Worm (Caenorhabditis elegans) whole organism, L4 larva: ENCODE measurements around the gene ric-4.

ENCODE experiments used
- D1046.2 ChIP-seq: fragments of 200-800 bp; sonication (Bioruptor generic); IDR thresholded peaks from 2 replicates; pipeline ENCODE4 v1.3.6; 2022; ENCODE audit warnings: missing genetic modification characterization, missing compliant biosample characterization
- F37D6.2 ChIP-seq: sonication (generic microtip); optimal IDR thresholded peaks from 2 replicates; lab custom pipeline; 2016; ENCODE audit warnings: mild to moderate bottlenecking, missing genetic modification characterization, missing compliant biosample characterization
- F49E8.2 ChIP-seq: sonication (generic microtip); optimal IDR thresholded peaks from 2 replicates; lab custom pipeline; 2016; ENCODE audit warnings: missing compliant biosample characterization, mild to moderate bottlenecking, missing genetic modification characterization, borderline replicate concordance
- T26A8.4 ChIP-seq: fragments of 200-800 bp; sonication (Bioruptor generic); IDR thresholded peaks from 2 replicates; pipeline ENCODE4 v1.3.6; 2022; ENCODE audit warnings: missing genetic modification characterization, missing compliant biosample characterization
- Y48G9A.11 ChIP-seq: fragments of 200-800 bp; sonication (Bioruptor generic); IDR thresholded peaks from 2 replicates; pipeline ENCODE4 v1.3.6; 2022; ENCODE audit warnings: missing genetic modification reagents, missing genetic modification characterization, missing compliant biosample characterization
- ZK546.5 ChIP-seq, 2 experiments: sonication (generic microtip); optimal IDR thresholded peaks; 2 replicates each; lab custom pipeline; 2017; ENCODE audit warnings: missing biosample characterization in 2 of 2, missing genetic modification characterization in 2 of 2
- ama-1 ChIP-seq: fragments of 150-350 bp; optimal IDR thresholded peaks from 2 replicates; lab custom pipeline; 2014; ENCODE audit warnings: inconsistent platforms, mixed read lengths
- ceh-20 ChIP-seq: fragments of 200-800 bp; sonication (Bioruptor generic); IDR thresholded peaks from 2 replicates; pipeline ENCODE4 v1.3.6; 2022; ENCODE audit warnings: missing genetic modification reagents, missing genetic modification characterization, missing compliant biosample characterization
- ceh-32 ChIP-seq: sonication (generic microtip); optimal IDR thresholded peaks from 2 replicates; lab custom pipeline; 2016; ENCODE audit warnings: mild to moderate bottlenecking, missing genetic modification characterization, missing compliant biosample characterization; ENCODE audit not compliant: poor library complexity
- daf-16 ChIP-seq, 3 experiments: sonication (generic microtip); optimal IDR thresholded peaks; 2 replicates each; lab custom pipeline; 2016 to 2017; ENCODE audit warnings: missing genetic modification characterization in 3 of 3, missing genetic modification reagents in 3 of 3, mild to moderate bottlenecking in 2 of 3, missing compliant biosample characterization in 2 of 3, missing biosample characterization in 1 of 3, moderate library complexity in 1 of 3
- daf-19 ChIP-seq: fragments of 200-800 bp; sonication (Bioruptor generic); conservative IDR thresholded peaks from 2 replicates; pipeline ENCODE4 v1.3.6; 2022; ENCODE audit warnings: missing genetic modification characterization, missing compliant biosample characterization
- duxl-1 ChIP-seq: sonication (generic microtip); optimal IDR thresholded peaks from 2 replicates; lab custom pipeline; 2016; ENCODE audit warnings: mild to moderate bottlenecking, missing genetic modification characterization, moderate library complexity, missing compliant biosample characterization; ENCODE audit not compliant: poor library complexity
- dve-1 ChIP-seq: sonication (generic microtip); optimal IDR thresholded peaks from 2 replicates; lab custom pipeline; 2017; ENCODE audit warnings: antibody characterized with exemption, mild to moderate bottlenecking, missing genetic modification characterization, missing compliant biosample characterization; ENCODE audit not compliant: insufficient read depth
- gei-8 ChIP-seq: fragments of 200-800 bp; sonication (Bioruptor generic); optimal IDR thresholded peaks from 2 replicates; lab custom pipeline; 2018; ENCODE audit warnings: mild to moderate bottlenecking, missing genetic modification characterization, missing compliant biosample characterization
- hlh-11 ChIP-seq: fragments of 200-800 bp; sonication (Bioruptor generic); optimal IDR thresholded peaks from 2 replicates; lab custom pipeline; 2018; ENCODE audit warnings: mild to moderate bottlenecking, missing genetic modification characterization, missing compliant biosample characterization
- hmg-1.1 ChIP-seq: fragments of 200-800 bp; sonication (Bioruptor generic); IDR thresholded peaks from 2 replicates; pipeline ENCODE4 v1.3.6; 2022; ENCODE audit warnings: missing genetic modification reagents, missing genetic modification characterization, missing compliant biosample characterization
- lin-13 ChIP-seq: fragments of 150-350 bp; optimal IDR thresholded peaks from 2 replicates; lab custom pipeline; 2014; ENCODE audit warnings: missing biosample characterization, missing genetic modification reagents, missing genetic modification characterization
- lin-15B ChIP-seq: fragments of 150-350 bp; sonication (generic microtip); optimal IDR thresholded peaks from 3 replicates; lab custom pipeline; 2014; ENCODE audit warnings: missing biosample characterization, missing genetic modification characterization
- lin-29 ChIP-seq: fragments of 200-800 bp; sonication (Bioruptor generic); IDR thresholded peaks from 2 replicates; pipeline ENCODE4 v1.3.6; 2022; ENCODE audit warnings: missing genetic modification reagents, missing genetic modification characterization, missing compliant biosample characterization
- lsy-2 ChIP-seq, 2 experiments: fragments of 150-350 bp in 1 of 2; sonication (generic microtip) in 1 of 2; optimal IDR thresholded peaks; 2 replicates each; lab custom pipeline; 2014 to 2017; ENCODE audit warnings: missing biosample characterization in 2 of 2, missing genetic modification characterization in 2 of 2
- madf-5 ChIP-seq, 2 experiments: fragments of 200-800 bp; sonication (Bioruptor generic); IDR thresholded peaks; 2 replicates each; pipeline ENCODE4 v1.3.6; 2022; ENCODE audit warnings: missing compliant biosample characterization in 2 of 2, missing genetic modification characterization in 2 of 2
- mep-1 ChIP-seq: fragments of 150-350 bp; sonication (generic microtip); optimal IDR thresholded peaks from 3 replicates; lab custom pipeline; 2014; ENCODE audit warnings: missing biosample characterization, missing genetic modification characterization
- mes-2 ChIP-seq: sonication (generic microtip); optimal IDR thresholded peaks from 2 replicates; lab custom pipeline; 2016; ENCODE audit warnings: missing genotype, mild to moderate bottlenecking, missing genetic modification characterization, missing compliant biosample characterization; ENCODE audit not compliant: poor library complexity, severe bottlenecking
- mxl-3 ChIP-seq: fragments of 200-800 bp; sonication (Bioruptor generic); optimal IDR thresholded peaks from 2 replicates; lab custom pipeline; 2018; ENCODE audit warnings: mild to moderate bottlenecking, missing genetic modification characterization, missing compliant biosample characterization
- nhr-102 ChIP-seq: sonication (generic microtip); optimal IDR thresholded peaks from 2 replicates; lab custom pipeline; 2016; ENCODE audit warnings: mild to moderate bottlenecking, missing genetic modification characterization, moderate library complexity, missing compliant biosample characterization
- nhr-25 ChIP-seq: sonication (generic microtip); optimal IDR thresholded peaks from 2 replicates; lab custom pipeline; 2017; ENCODE audit warnings: missing genetic modification characterization, mild to moderate bottlenecking, missing compliant biosample characterization, antibody characterized with exemption, moderate library complexity, borderline replicate concordance; ENCODE audit not compliant: insufficient read depth
- nhr-28 ChIP-seq: fragments of 150-350 bp; optimal IDR thresholded peaks from 2 replicates; lab custom pipeline; 2014; ENCODE audit warnings: missing biosample characterization, missing genetic modification characterization
- nhr-42 ChIP-seq: fragments of 200-800 bp; sonication (Bioruptor generic); IDR thresholded peaks from 2 replicates; pipeline ENCODE4 v1.3.6; 2022; ENCODE audit warnings: missing genetic modification characterization, missing compliant biosample characterization
- nhr-6 ChIP-seq: fragments of 150-350 bp; optimal IDR thresholded peaks from 2 replicates; lab custom pipeline; 2014; ENCODE audit warnings: missing biosample characterization, missing genetic modification characterization
- pha-4 ChIP-seq, 2 experiments: fragments of 150-350 bp in 1 of 2; fragments of 200-800 bp in 1 of 2; sonication (Bioruptor generic) in 1 of 2; IDR thresholded peaks in 1 of 2; optimal IDR thresholded peaks in 1 of 2; 2 replicates each; pipeline versions ENCODE4 v1.3.6 to Lab custom; 2014 to 2022; ENCODE audit warnings: missing genetic modification characterization in 2 of 2, missing genetic modification reagents in 2 of 2, missing biosample characterization in 1 of 2, missing compliant biosample characterization in 1 of 2
- pqm-1 ChIP-seq: sonication (generic microtip); optimal IDR thresholded peaks from 2 replicates; lab custom pipeline; 2017; ENCODE audit warnings: missing biosample characterization, missing genetic modification characterization
- spr-1 ChIP-seq: sonication (generic microtip); optimal IDR thresholded peaks from 2 replicates; lab custom pipeline; 2016; ENCODE audit warnings: mild to moderate bottlenecking, missing genetic modification characterization, missing compliant biosample characterization
- tag-97 ChIP-seq: fragments of 200-800 bp; sonication (Bioruptor generic); IDR thresholded peaks from 2 replicates; pipeline ENCODE4 v1.3.6; 2022; ENCODE audit warnings: missing genetic modification characterization, missing compliant biosample characterization
- tra-1 ChIP-seq: fragments of 200-800 bp; sonication (Bioruptor generic); IDR thresholded peaks from 2 replicates; pipeline ENCODE4 v1.3.6; 2022; ENCODE audit warnings: missing genetic modification reagents, missing genetic modification characterization, missing compliant biosample characterization
- unc-39 ChIP-seq: sonication (generic microtip); optimal IDR thresholded peaks from 2 replicates; lab custom pipeline; 2017; ENCODE audit warnings: missing biosample characterization, missing genetic modification characterization
- vab-7 ChIP-seq: fragments of 200-800 bp; sonication (Bioruptor generic); IDR thresholded peaks from 2 replicates; pipeline ENCODE4 v1.3.6; 2022; ENCODE audit warnings: missing genetic modification reagents, missing genetic modification characterization, missing compliant biosample characterization
- zip-2 ChIP-seq: fragments of 150-350 bp; optimal IDR thresholded peaks from 2 replicates; lab custom pipeline; 2014; ENCODE audit warnings: missing biosample characterization, missing genetic modification characterization
- ztf-11 ChIP-seq: fragments of 150-350 bp; optimal IDR thresholded peaks from 2 replicates; lab custom pipeline; 2014; ENCODE audit warnings: missing biosample characterization, missing genetic modification characterization
- ztf-7 ChIP-seq: fragments of 150-350 bp; optimal IDR thresholded peaks from 2 replicates; lab custom pipeline; 2014; ENCODE audit warnings: missing biosample characterization, missing genetic modification characterization

ric-4 gene

ce11 chrV:10256050-10256449, 14.1 kb downstream of the ric-4 start, which contains the start of gene nhr-232 (continued):
- no peak for TF ChIP-seq madf-5 (GFP tag; IDR thresholded peaks at IDR 0.05; lab: Robert Waterston, UW)
- peak; percentile 86 for TF ChIP-seq pqm-1 (tag; lab: Kevin White, UChicago)
- no peak for TF ChIP-seq daf-19 (GFP tag; lab: Robert Waterston, UW)
- TF ChIP-seq lin-13 (GFP tag; lab: Kevin White, UChicago) = no peak
- TF ChIP-seq pha-4 (GFP tag; IDR thresholded peaks at IDR 0.05; lab: Robert Waterston, UW) = no peak
- TF ChIP-seq pha-4 (tag; optimal IDR thresholded peaks at IDR 0.05; lab: Kevin White, UChicago) = peak; percentile 14
- peak; percentile 64 for TF ChIP-seq dve-1 (tag; lab: Kevin White, UChicago)
- peak; percentile 80 for TF ChIP-seq nhr-28 (tag; lab: Kevin White, UChicago)
- TF ChIP-seq lin-15B (tag; lab: Kevin White, UChicago) = no peak
- no peak for TF ChIP-seq D1046.2
- no peak for TF ChIP-seq ZK546.5 (tag; optimal IDR thresholded peaks at IDR 0.05; lab: Kevin White, UChicago)
- TF ChIP-seq duxl-1 (tag; lab: Kevin White, UChicago) = no peak
- no peak for TF ChIP-seq T26A8.4 (GFP tag; lab: Robert Waterston, UW)
- peak; percentile 75 for TF ChIP-seq hlh-11
- TF ChIP-seq nhr-42 (GFP tag; lab: Robert Waterston, UW) = no peak
- TF ChIP-seq daf-16 (GFP tag; optimal IDR thresholded peaks at IDR 0.05; lab: Kevin White, UChicago) = no peak
- peak; percentile 89 for TF ChIP-seq daf-16 (tag; optimal IDR thresholded peaks at IDR 0.05; lab: Kevin White, UChicago)
- no peak for TF ChIP-seq F49E8.2 (tag; lab: Kevin White, UChicago)
- TF ChIP-seq mxl-3 (GFP tag; lab: Kevin White, UChicago) = peak; percentile 52
- TF ChIP-seq vab-7 (GFP tag; lab: Robert Waterston, UW) = no peak
- peak; percentile 33 for TF ChIP-seq mes-2 (tag; lab: Kevin White, UChicago)
- TF ChIP-seq hmg-1.1 (GFP tag; lab: Robert Waterston, UW) = no peak
- no peak for TF ChIP-seq ceh-20 (GFP tag; lab: Robert Waterston, UW)
- no peak for TF ChIP-seq ztf-11
- no peak for TF ChIP-seq tag-97 (GFP tag; lab: Robert Waterston, UW)

- no peak for TF ChIP-seq lsy-2 (tag; optimal IDR thresholded peaks at IDR 0.05; lab: Kevin White, UChicago)
- no peak for TF ChIP-seq nhr-6 (tag; lab: Kevin White, UChicago)
- TF ChIP-seq dve-1 (tag; lab: Kevin White, UChicago) = peak; percentile 58
- TF ChIP-seq D1046.2 = no peak
- no peak for TF ChIP-seq unc-39 (tag; lab: Kevin White, UChicago)
- no peak for TF ChIP-seq nhr-42 (GFP tag; lab: Robert Waterston, UW)
- no peak for TF ChIP-seq spr-1 (tag; lab: Kevin White, UChicago)
- peak; percentile 37 for TF ChIP-seq nhr-28 (tag; lab: Kevin White, UChicago)
- TF ChIP-seq F37D6.2 (tag; lab: Kevin White, UChicago) = no peak
- no peak for TF ChIP-seq lin-29
- peak; percentile 94 for TF ChIP-seq zip-2
- no peak for TF ChIP-seq tra-1 (GFP tag; lab: Robert Waterston, UW)
- no peak for TF ChIP-seq gei-8 (GFP tag; lab: Kevin White, UChicago)
- no peak for TF ChIP-seq nhr-25 (tag; lab: Kevin White, UChicago)
- TF ChIP-seq madf-5 (GFP tag; IDR thresholded peaks at IDR 0.05; lab: Robert Waterston, UW) = no peak
- TF ChIP-seq pha-4 (GFP tag; IDR thresholded peaks at IDR 0.05; lab: Robert Waterston, UW) = no peak
- TF ChIP-seq pha-4 (tag; optimal IDR thresholded peaks at IDR 0.05; lab: Kevin White, UChicago) = peak; percentile 68
- no peak for TF ChIP-seq ztf-7 (tag; lab: Kevin White, UChicago)
- no peak for TF ChIP-seq ceh-32 (tag; lab: Kevin White, UChicago)
- no peak for TF ChIP-seq Y48G9A.11 (GFP tag; lab: Robert Waterston, UW)
- TF ChIP-seq mep-1 (tag; lab: Kevin White, UChicago) = no peak
- TF ChIP-seq ama-1 (lab: Kevin White, UChicago) = peak; percentile 59
- TF ChIP-seq pqm-1 (tag; lab: Kevin White, UChicago) = peak; percentile 12
- no peak for TF ChIP-seq daf-16 (GFP tag; optimal IDR thresholded peaks at IDR 0.05; lab: Kevin White, UChicago)
- TF ChIP-seq daf-16 (tag; optimal IDR thresholded peaks at IDR 0.05; lab: Kevin White, UChicago) = peak; percentile 64
- TF ChIP-seq nhr-102 (tag; lab: Kevin White, UChicago) = no peak
- TF ChIP-seq, all 104 proteins: peak for 7
Measured at ce11 chrV:10255005-10255472, 15.1 kb downstream of the ric-4 start, which contains the start of gene rop-1. Gene rop-1 (minus strand): TSS chrV:10255055.
